Fruit fly (Drosophila melanogaster): ENCODE measurements around the gene Con.

DNA sequence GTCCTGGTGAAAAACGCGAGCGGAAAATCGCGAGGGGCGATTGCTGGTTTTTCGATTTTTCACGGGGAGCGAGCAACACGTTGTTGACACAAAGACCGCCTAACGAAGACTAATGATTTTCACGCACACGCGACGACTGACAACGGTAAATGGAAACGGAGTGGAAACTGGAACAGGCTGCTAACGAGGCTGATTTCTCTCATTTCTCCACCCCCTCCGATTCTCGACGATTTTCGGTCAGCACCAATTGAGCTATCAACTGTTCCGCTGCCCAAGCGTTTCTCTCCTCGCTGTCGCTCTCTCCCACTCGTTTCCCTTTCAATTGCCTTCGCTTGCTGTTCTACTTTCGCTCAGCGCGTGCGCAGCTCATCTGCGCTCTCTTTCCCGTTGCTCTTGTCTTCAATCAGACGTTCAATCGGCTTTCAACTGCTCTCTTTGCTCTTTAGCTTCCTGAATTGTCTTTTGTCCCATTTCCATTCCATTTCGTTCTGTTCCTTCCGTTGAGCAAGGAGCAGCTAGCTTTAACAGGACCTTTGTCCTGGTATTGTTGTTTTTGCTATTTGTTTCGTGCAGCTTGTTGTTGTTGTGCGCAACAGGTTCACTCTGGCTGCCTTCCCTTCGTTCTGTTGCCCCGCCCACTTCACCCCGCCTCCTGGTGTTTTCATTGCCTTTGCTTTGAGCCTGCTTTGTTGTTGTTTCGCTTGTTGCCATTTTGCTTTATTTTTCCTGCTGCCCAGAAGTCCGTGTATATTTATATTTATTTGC lies 102.6 kb downstream of the Con start:
- TF ChIP-seq usp (GFP tag; optimal IDR thresholded peaks at IDR 0.05) (no peak), Dll (optimal IDR thresholded peaks at IDR 0.05) (no peak), EcR (GFP tag; optimal IDR thresholded peaks at IDR 0.05) (no peak), pan (optimal IDR thresholded peaks at IDR 0.05) (no peak)
